Worm (Caenorhabditis elegans): ENCODE measurements around the gene W02H5.8.

The W02H5.8 gene

ce11 chrV:2690948-2691347 is 38.5 kb upstream of the W02H5.8 start (continued):
- TF ChIP-seq gei-17 (GFP tag; optimal IDR thresholded peaks at IDR 0.05) (no peak), attf-5 (GFP tag; optimal IDR thresholded peaks at IDR 0.05) (no peak), zfh-2 (GFP tag; conservative IDR thresholded peaks at IDR 0.05) (no peak), ztf-6 (GFP tag; IDR thresholded peaks at IDR 0.05) (no peak), hlh-12 (tag; optimal IDR thresholded peaks at IDR 0.05) (no peak), chd-7 (tag; optimal IDR thresholded peaks at IDR 0.05) (no peak)

ce11 chrV:2690478-2690877 is 38.0 kb upstream of the W02H5.8 start:
- no peak for TF ChIP-seq lin-26 (GFP tag; IDR thresholded peaks at IDR 0.05)
- TF ChIP-seq zfh-2 (GFP tag; conservative IDR thresholded peaks at IDR 0.05): peak; percentile 63

- TF ChIP-seq gei-17 (GFP tag; optimal IDR thresholded peaks at IDR 0.05) (no peak), C06A6.2 (GFP tag; conservative IDR thresholded peaks at IDR 0.05) (0 out of 2 replicates have a peak, but pooled peaks have one; percentile 14), cebp-2 (GFP tag; IDR thresholded peaks at IDR 0.05) (no peak), egl-18 (GFP tag; IDR thresholded peaks at IDR 0.05) (no peak), dpl-1 (GFP tag; optimal IDR thresholded peaks at IDR 0.05) (no peak), unc-130 (GFP tag; optimal IDR thresholded peaks at IDR 0.05) (no peak), Y56A3A.18 (GFP tag; IDR thresholded peaks at IDR 0.05) (no peak), nfyb-1 (GFP tag; IDR thresholded peaks at IDR 0.05) (0 out of 2 replicates have a peak, but pooled peaks have one; percentile 10), lin-40 (tag; optimal IDR thresholded peaks at IDR 0.05) (no peak), bed-1 (GFP tag; IDR thresholded peaks at IDR 0.05) (no peak), Y95B8A.8 (GFP tag; IDR thresholded peaks at IDR 0.05) (0 out of 2 replicates have a peak, but pooled peaks have one; percentile 5), repo-1 (tag; optimal IDR thresholded peaks at IDR 0.05) (no peak), B0261.1 (tag; optimal IDR thresholded peaks at IDR 0.05) (no peak), Y53F4B.3 (GFP tag; IDR thresholded peaks at IDR 0.05) (no peak), ztf-22 (GFP tag; optimal IDR thresholded peaks at IDR 0.05) (no peak), atf-7 (tag; optimal IDR thresholded peaks at IDR 0.05) (no peak), T07F8.4 (tag; optimal IDR thresholded peaks at IDR 0.05) (no peak), F52B5.7 (tag; optimal IDR thresholded peaks at IDR 0.05) (no peak), rcor-1 (GFP tag; IDR thresholded peaks at IDR 0.05) (no peak), nhr-27 (tag; optimal IDR thresholded peaks at IDR 0.05) (no peak), madf-6 (GFP tag; IDR thresholded peaks at IDR 0.05) (no peak), ztf-25 (GFP tag; IDR thresholded peaks at IDR 0.05) (0 out of 2 replicates have a peak, but pooled peaks have one; percentile 60), Y53G8AR.9 (GFP tag; conservative IDR thresholded peaks at IDR 0.05) (peak; percentile 63; the same call in 1 of the 2 replicates), hlh-12 (tag; optimal IDR thresholded peaks at IDR 0.05) (no peak), fkh-3 (tag; optimal IDR thresholded peaks at IDR 0.05) (no peak), unc-62 (GFP tag; optimal IDR thresholded peaks at IDR 0.05) (no peak), athp-1 (tag; optimal IDR thresholded peaks at IDR 0.05) (no peak), B0035.1 (tag; optimal IDR thresholded peaks at IDR 0.05) (no peak), ccch-3 (GFP tag; optimal IDR thresholded peaks at IDR 0.05) (no peak), sdz-38 (tag; optimal IDR thresholded peaks at IDR 0.05) (no peak), ama-1 (optimal IDR thresholded peaks at IDR 0.05) (no peak), ama-1 (GFP tag; optimal IDR thresholded peaks at IDR 0.05) (no peak), aptf-3 (GFP tag; IDR thresholded peaks at IDR 0.05) (no peak), mcd-1 (GFP tag; IDR thresholded peaks at IDR 0.05) (no peak), madf-10 (tag; optimal IDR thresholded peaks at IDR 0.05) (no peak)
Measured at ce11 chrV:2688562-2688961, 36.1 kb upstream of the W02H5.8 start.
